Worm (Caenorhabditis elegans) whole organism, L1 larva: ENCODE results near the gene Y73B6BL.29.

ENCODE experiments used
- lin-13 ChIP-seq: fragments of 150-350 bp; optimal IDR thresholded peaks from 2 replicates; lab custom pipeline; 2014; ENCODE audit warnings: missing biosample characterization, missing genetic modification reagents, missing genetic modification characterization
- pag-3 ChIP-seq: sonication (generic microtip); optimal IDR thresholded peaks from 2 replicates; lab custom pipeline; 2017; ENCODE audit warnings: missing genetic modification characterization, mild to moderate bottlenecking, missing compliant biosample characterization, antibody characterized with exemption, borderline replicate concordance; ENCODE audit not compliant: insufficient read depth
- skn-1 ChIP-seq: fragments of 150-350 bp; optimal IDR thresholded peaks from 2 replicates; lab custom pipeline; 2014; ENCODE audit warnings: missing biosample characterization, missing genetic modification characterization
- snu-23 ChIP-seq: sonication (generic microtip); optimal IDR thresholded peaks from 2 replicates; lab custom pipeline; 2016; ENCODE audit warnings: missing genetic modification characterization, missing compliant biosample characterization
- sptf-1 ChIP-seq: fragments of 150-350 bp; optimal IDR thresholded peaks from 2 replicates; lab custom pipeline; 2014; ENCODE audit warnings: missing biosample characterization, missing genetic modification characterization

DNA sequence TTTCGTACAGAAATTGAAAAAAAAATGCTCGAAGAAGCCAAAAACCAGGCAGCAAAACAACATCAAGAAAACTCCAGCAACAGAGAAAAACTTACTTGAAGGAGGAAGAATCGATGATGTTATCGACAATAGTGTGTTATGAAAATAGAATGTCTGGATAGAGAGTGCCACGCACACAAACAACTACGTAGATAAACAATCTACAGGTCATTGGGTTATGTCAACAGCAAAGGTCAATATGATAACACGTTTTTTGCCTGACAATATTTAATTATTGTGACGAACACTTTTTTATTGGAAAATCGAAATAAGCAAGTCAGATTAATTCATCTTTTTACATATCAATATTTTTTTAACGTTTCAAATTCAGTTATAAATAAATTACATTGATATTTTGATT is 42.3 kb upstream of the Y73B6BL.29 start, which contains the start of gene sams-5:
- TF ChIP-seq pag-3 (tag; lab: Kevin White, UChicago) = no peak
- TF ChIP-seq skn-1 (tag; lab: Kevin White, UChicago) = no peak
- TF ChIP-seq snu-23 = no peak
- no peak for TF ChIP-seq sptf-1
- no peak for TF ChIP-seq lin-13 (GFP tag; lab: Kevin White, UChicago)
